Worm (Caenorhabditis elegans) whole organism, L3 larva: ENCODE measurements around the gene F16G10.3.

Experiments
- ceh-9 ChIP-seq: sonication (generic microtip); optimal IDR thresholded peaks from 2 replicates; lab custom pipeline; 2018; ENCODE audit warnings: missing biosample characterization, missing genetic modification characterization
- fos-1 ChIP-seq: fragments of 150-350 bp; optimal IDR thresholded peaks from 2 replicates; lab custom pipeline; 2014; ENCODE audit warnings: missing biosample characterization, missing genetic modification characterization
- nhr-11 ChIP-seq: fragments of 150-350 bp; optimal IDR thresholded peaks from 2 replicates; lab custom pipeline; 2014; ENCODE audit warnings: missing biosample characterization, missing genetic modification characterization
- unc-39 ChIP-seq: sonication (generic microtip); optimal IDR thresholded peaks from 4 replicates; lab custom pipeline; 2017; ENCODE audit warnings: missing biosample characterization, missing genetic modification characterization
- unc-62 ChIP-seq: fragments of 150-350 bp; sonication (generic microtip); optimal IDR thresholded peaks from 4 replicates; lab custom pipeline; 2014; ENCODE audit warnings: missing biosample characterization, missing genetic modification reagents, missing genetic modification characterization

DNA sequence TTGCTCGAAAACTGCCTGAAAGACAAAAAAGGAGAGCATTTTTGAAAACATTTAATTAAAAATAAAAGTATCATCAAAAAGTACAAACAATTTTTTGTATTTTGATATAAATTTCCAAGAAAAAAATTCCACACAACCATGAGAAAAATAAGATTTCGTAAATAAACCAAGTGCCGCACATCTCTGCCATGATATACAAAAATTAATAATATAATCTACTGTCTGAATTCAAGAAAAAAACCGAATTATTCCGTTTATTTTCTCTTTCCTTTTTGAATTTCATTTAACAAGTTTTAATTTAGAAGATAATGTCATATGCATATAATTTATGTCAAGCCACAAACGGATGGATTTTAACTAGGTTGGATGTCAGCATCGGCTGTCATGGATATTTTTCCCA is 49.7 kb downstream of the F16G10.3 start, which contains the start of gene F42G2.2:
- TF ChIP-seq unc-39 (tag; lab: Kevin White, UChicago): no peak
- no peak for TF ChIP-seq ceh-9 (tag; lab: Kevin White, UChicago)
- no peak for TF ChIP-seq fos-1 (tag; lab: Kevin White, UChicago)
- no peak for TF ChIP-seq nhr-11
- no peak for TF ChIP-seq unc-62 (GFP tag; lab: Kevin White, UChicago)
